Worm (Caenorhabditis elegans) whole organism, late embryonic: ENCODE data around the gene F44G4.5.

Source experiments
- ama-1 ChIP-seq: fragments of 150-350 bp; optimal IDR thresholded peaks from 2 replicates; lab custom pipeline; 2014
- ets-4 ChIP-seq: sonication (generic microtip); optimal IDR thresholded peaks from 2 replicates; lab custom pipeline; 2016; ENCODE audit warnings: missing genetic modification characterization, missing compliant biosample characterization
- eyg-1 ChIP-seq: sonication (generic microtip); optimal IDR thresholded peaks from 2 replicates; lab custom pipeline; 2016; ENCODE audit warnings: missing genotype, missing genetic modification characterization, missing compliant biosample characterization
- fkh-10 ChIP-seq: fragments of 150-350 bp; optimal IDR thresholded peaks from 2 replicates; lab custom pipeline; 2014; ENCODE audit warnings: missing biosample characterization, missing genetic modification reagents, missing genetic modification characterization
- gmeb-2 ChIP-seq: sonication (generic microtip); optimal IDR thresholded peaks from 2 replicates; lab custom pipeline; 2016; ENCODE audit warnings: missing genetic modification characterization, inconsistent platforms, missing compliant biosample characterization
- hlh-30 ChIP-seq: sonication (generic microtip); optimal IDR thresholded peaks from 2 replicates; lab custom pipeline; 2017; ENCODE audit warnings: antibody characterized with exemption, missing genetic modification characterization, missing compliant biosample characterization; ENCODE audit not compliant: insufficient read depth
- pag-3 ChIP-seq: sonication (generic microtip); optimal IDR thresholded peaks from 2 replicates; lab custom pipeline; 2016; ENCODE audit warnings: missing compliant biosample characterization, missing genetic modification characterization, borderline replicate concordance
- pqm-1 ChIP-seq: sonication (generic microtip); optimal IDR thresholded peaks from 2 replicates; lab custom pipeline; 2016; ENCODE audit warnings: missing genetic modification characterization, missing compliant biosample characterization
- sox-4 ChIP-seq: sonication (generic microtip); optimal IDR thresholded peaks from 2 replicates; lab custom pipeline; 2017; ENCODE audit warnings: mild to moderate bottlenecking, missing genetic modification characterization, inconsistent platforms, missing compliant biosample characterization
- tbx-2 ChIP-seq: sonication (generic microtip); optimal IDR thresholded peaks from 2 replicates; lab custom pipeline; 2016; ENCODE audit warnings: missing genetic modification characterization, missing compliant biosample characterization
- unc-42 ChIP-seq: sonication (generic microtip); optimal IDR thresholded peaks from 2 replicates; lab custom pipeline; 2016; ENCODE audit warnings: missing genotype, missing genetic modification characterization, missing compliant biosample characterization

DNA sequence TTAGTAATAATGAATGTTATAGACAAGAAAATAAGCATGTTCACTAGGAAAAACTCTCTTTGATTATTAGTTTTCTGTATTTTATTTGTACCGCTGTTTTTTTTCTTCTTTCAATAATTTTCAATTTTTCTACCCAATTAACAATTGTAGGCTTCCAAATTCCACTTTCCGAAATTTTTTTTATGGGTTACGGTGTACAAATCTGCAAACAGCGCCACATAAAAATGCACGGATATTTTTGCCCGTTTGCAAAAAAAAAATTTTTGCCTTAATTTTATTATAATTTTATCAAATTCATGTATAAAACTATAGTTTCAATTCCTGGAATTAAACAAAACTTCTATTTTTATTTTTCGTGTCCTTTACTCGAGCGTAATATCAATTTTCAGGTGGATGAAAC, 7.5 kb downstream of the F44G4.5 start, which contains the start of gene ooc-5:
- TF ChIP-seq pqm-1 (tag; lab: Kevin White, UChicago), result no peak
- no peak for TF ChIP-seq eyg-1 (tag; lab: Kevin White, UChicago)
- TF ChIP-seq sox-4 (tag; lab: Kevin White, UChicago), result no peak
- TF ChIP-seq ets-4 (tag; lab: Kevin White, UChicago), result no peak
- TF ChIP-seq unc-42, result no peak
- TF ChIP-seq pag-3 (tag; lab: Kevin White, UChicago), result no peak
- TF ChIP-seq ama-1 (lab: Kevin White, UChicago), result no peak
- TF ChIP-seq hlh-30 (tag; lab: Kevin White, UChicago), result no peak
- TF ChIP-seq tbx-2, result no peak
- TF ChIP-seq fkh-10 (GFP tag; lab: Kevin White, UChicago), result no peak
- TF ChIP-seq gmeb-2 (tag; lab: Kevin White, UChicago), result no peak
